Worm (Caenorhabditis elegans): ENCODE results near the gene T13F2.4.

Gene T13F2.4

ce11 chrIV:9821621-9822020, 32.0 kb downstream of the T13F2.4 start, which contains the start of gene col-123:
col-123 (plus strand) TSS chrIV:9821921.
- no peak for TF ChIP-seq nhr-129 (tag; optimal IDR thresholded peaks at IDR 0.05)
- TF ChIP-seq snpc-4 (tag; optimal IDR thresholded peaks at IDR 0.05), result no peak
- TF ChIP-seq lin-11 (tag; optimal IDR thresholded peaks at IDR 0.05), result no peak
- no peak for TF ChIP-seq sem-4 (tag; optimal IDR thresholded peaks at IDR 0.05)
- no peak for TF ChIP-seq nhr-77 (tag; optimal IDR thresholded peaks at IDR 0.05)
- TF ChIP-seq ztf-1 (GFP tag; conservative IDR thresholded peaks at IDR 0.05), result no peak
- TF ChIP-seq nhr-6 (tag; optimal IDR thresholded peaks at IDR 0.05), result no peak
- TF ChIP-seq nhr-237 (tag; optimal IDR thresholded peaks at IDR 0.05), result no peak
- no peak for TF ChIP-seq lsy-2 (tag; optimal IDR thresholded peaks at IDR 0.05)
- TF ChIP-seq F13H6.1 (tag; optimal IDR thresholded peaks at IDR 0.05), result no peak
- no peak for TF ChIP-seq R02D3.7 (tag; optimal IDR thresholded peaks at IDR 0.05)
- TF ChIP-seq nhr-12 (tag; optimal IDR thresholded peaks at IDR 0.05), result no peak
- no peak for TF ChIP-seq crh-2 (tag; optimal IDR thresholded peaks at IDR 0.05)
- no peak for TF ChIP-seq ama-1 (optimal IDR thresholded peaks at IDR 0.05)

- TF ChIP-seq C34F6.9 (tag; optimal IDR thresholded peaks at IDR 0.05), result no peak
- no peak for TF ChIP-seq nhr-129 (tag; optimal IDR thresholded peaks at IDR 0.05)
- no peak for TF ChIP-seq R02D3.7 (tag; optimal IDR thresholded peaks at IDR 0.05)
- TF ChIP-seq zag-1 (tag; optimal IDR thresholded peaks at IDR 0.05), result no peak
- TF ChIP-seq nhr-12 (tag; optimal IDR thresholded peaks at IDR 0.05), result no peak
- no peak for TF ChIP-seq sma-3 (GFP tag; optimal IDR thresholded peaks at IDR 0.05)
- TF ChIP-seq lin-11 (tag; optimal IDR thresholded peaks at IDR 0.05), result no peak
- no peak for TF ChIP-seq ztf-11 (tag; optimal IDR thresholded peaks at IDR 0.05)
- TF ChIP-seq nhr-23 (tag; optimal IDR thresholded peaks at IDR 0.05), result no peak
- no peak for TF ChIP-seq aly-2 (tag; optimal IDR thresholded peaks at IDR 0.05)
- TF ChIP-seq nhr-10 (tag; optimal IDR thresholded peaks at IDR 0.05), result no peak
- TF ChIP-seq sem-4 (tag; optimal IDR thresholded peaks at IDR 0.05), result no peak
- TF ChIP-seq nhr-6 (tag; optimal IDR thresholded peaks at IDR 0.05), result no peak
- no peak for TF ChIP-seq egl-27 (tag; optimal IDR thresholded peaks at IDR 0.05)
- TF ChIP-seq crh-2 (tag; optimal IDR thresholded peaks at IDR 0.05), result no peak
- TF ChIP-seq unc-55 (GFP tag; optimal IDR thresholded peaks at IDR 0.05), result no peak
- no peak for TF ChIP-seq nhr-11 (tag; optimal IDR thresholded peaks at IDR 0.05)
- no peak for TF ChIP-seq mbf-1 (tag; optimal IDR thresholded peaks at IDR 0.05)
- no peak for TF ChIP-seq ceh-16 (tag; optimal IDR thresholded peaks at IDR 0.05)
- no peak for TF ChIP-seq ceh-82 (tag; optimal IDR thresholded peaks at IDR 0.05)
Observed at ce11 chrIV:9822585-9822984, 33.0 kb downstream of the T13F2.4 start.

- TF ChIP-seq egl-27 (tag; optimal IDR thresholded peaks at IDR 0.05) (no peak), skn-1 (tag; optimal IDR thresholded peaks at IDR 0.05) (no peak), unc-55 (GFP tag; optimal IDR thresholded peaks at IDR 0.05) (no peak), mbf-1 (tag; optimal IDR thresholded peaks at IDR 0.05) (no peak)
Observed at ce11 chrIV:9824480-9824879, 34.9 kb downstream of the T13F2.4 start, which contains the start of gene catp-6. catp-6 (minus strand) TSS chrIV:9824580.

ce11 chrIV:9825196-9825744, 35.7 kb downstream of the T13F2.4 start, which contains the start of gene mtr-4:
mtr-4 (plus strand) TSS chrIV:9825694.
- TF ChIP-seq unc-62 (GFP tag; optimal IDR thresholded peaks at IDR 0.05) (no peak), peb-1 (tag; optimal IDR thresholded peaks at IDR 0.05) (no peak), C34F6.9 (tag; optimal IDR thresholded peaks at IDR 0.05) (peak; percentile 50), nhr-12 (tag; optimal IDR thresholded peaks at IDR 0.05) (no peak), fos-1 (tag; optimal IDR thresholded peaks at IDR 0.05) (peak; percentile 44), nhr-23 (tag; optimal IDR thresholded peaks at IDR 0.05) (no peak), nhr-129 (tag; optimal IDR thresholded peaks at IDR 0.05) (peak; percentile 30), crh-2 (tag; optimal IDR thresholded peaks at IDR 0.05) (no peak), Y55F3AM.14 (GFP tag; optimal IDR thresholded peaks at IDR 0.05) (no peak), ztf-4 (tag; optimal IDR thresholded peaks at IDR 0.05) (no peak), lin-13 (GFP tag; optimal IDR thresholded peaks at IDR 0.05) (no peak), nhr-6 (tag; optimal IDR thresholded peaks at IDR 0.05) (no peak), ceh-16 (tag; optimal IDR thresholded peaks at IDR 0.05) (no peak), gmeb-1 (tag; optimal IDR thresholded peaks at IDR 0.05) (no peak)

ce11 chrIV:9832586-9832985, 43.0 kb downstream of the T13F2.4 start, which contains the start of gene kin-21:
kin-21 (plus strand) TSS chrIV:9832886.
- TF ChIP-seq peb-1 (tag; optimal IDR thresholded peaks at IDR 0.05) (no peak), blmp-1 (tag; optimal IDR thresholded peaks at IDR 0.05; ENCODE audit: insufficient read depth) (no peak), unc-39 (tag; optimal IDR thresholded peaks at IDR 0.05) (no peak), nhr-21 (tag; optimal IDR thresholded peaks at IDR 0.05) (no peak), elt-3 (tag; optimal IDR thresholded peaks at IDR 0.05) (no peak), R02D3.7 (tag; optimal IDR thresholded peaks at IDR 0.05) (no peak), lsy-2 (tag; optimal IDR thresholded peaks at IDR 0.05) (no peak), lin-11 (tag; optimal IDR thresholded peaks at IDR 0.05) (no peak), dmd-4 (tag; optimal IDR thresholded peaks at IDR 0.05) (no peak)
